Worm (Caenorhabditis elegans) whole organism, L2 larva: ENCODE data around the gene pkc-3.
"Not testable (repeated sequence)": the region's sequence is repeated elsewhere in the genome, so short reads cannot be mapped to it uniquely, and the experiment has no call there.

Source experiments
- ZK546.5 ChIP-seq: sonication (generic microtip); optimal IDR thresholded peaks from 2 replicates; lab custom pipeline; 2017; ENCODE audit warnings: missing biosample characterization, missing genetic modification characterization
- egl-27 ChIP-seq: sonication (generic microtip); optimal IDR thresholded peaks from 3 replicates; lab custom pipeline; 2017; ENCODE audit warnings: missing biosample characterization, missing genetic modification reagents, missing genetic modification characterization
- elt-3 ChIP-seq: sonication (generic microtip); optimal IDR thresholded peaks from 2 replicates; lab custom pipeline; 2017; ENCODE audit warnings: missing biosample characterization, missing genetic modification characterization
- lsy-2 ChIP-seq, 2 experiments: fragments of 150-350 bp in 1 of 2; sonication (generic microtip) in 1 of 2; optimal IDR thresholded peaks; 2 replicates each; lab custom pipeline; 2014 to 2017; ENCODE audit warnings: missing biosample characterization in 2 of 2, missing genetic modification characterization in 2 of 2
- mdl-1 ChIP-seq, 2 experiments: fragments of 150-350 bp in 1 of 2; sonication (generic microtip) in 1 of 2; optimal IDR thresholded peaks; 2 replicates each; lab custom pipeline; 2017; ENCODE audit warnings: missing biosample characterization in 2 of 2, missing genetic modification characterization in 2 of 2
- zag-1 ChIP-seq: fragments of 150-350 bp; optimal IDR thresholded peaks from 2 replicates; lab custom pipeline; 2014; ENCODE audit warnings: missing biosample characterization, missing genetic modification characterization
- ztf-1 ChIP-seq: fragments of 200-800 bp; sonication (Bioruptor generic); conservative IDR thresholded peaks from 2 replicates; pipeline ENCODE4 v1.3.6; 2022; ENCODE audit warnings: missing genetic modification characterization, missing compliant biosample characterization
- ztf-4 ChIP-seq: fragments of 150-350 bp; optimal IDR thresholded peaks from 2 replicates; lab custom pipeline; 2014; ENCODE audit warnings: missing biosample characterization, missing genetic modification characterization

DNA sequence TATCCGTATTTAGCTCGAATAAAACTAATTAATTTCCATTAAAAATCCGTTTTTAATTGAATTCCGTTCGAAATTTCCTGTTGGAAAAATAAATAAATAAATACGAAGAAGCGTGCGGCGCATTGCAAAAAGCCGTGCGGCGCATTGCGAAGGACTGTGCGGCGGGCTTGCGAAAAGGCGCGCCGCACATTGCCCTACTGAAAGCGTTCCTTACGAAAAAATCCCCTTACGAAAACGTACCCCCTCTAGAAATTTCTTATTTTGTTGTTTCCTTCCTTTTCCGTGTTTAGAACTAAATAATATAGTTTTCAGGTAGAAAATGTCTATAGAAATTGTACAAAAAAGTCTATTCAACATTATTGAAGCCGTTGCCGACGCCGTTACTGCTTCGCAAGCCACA lies 29.5 kb upstream of the pkc-3 start, which contains the start of gene F09E5.8:
- TF ChIP-seq egl-27 (tag; lab: Kevin White, UChicago); ZK546.5; ztf-1 (GFP tag; lab: Robert Waterston, UW); lsy-2 (tag; optimal IDR thresholded peaks at IDR 0.05; lab: Kevin White, UChicago); elt-3 (tag; lab: Kevin White, UChicago); zag-1 (tag; lab: Kevin White, UChicago); ztf-4 (tag; lab: Kevin White, UChicago); mdl-1 (tag; optimal IDR thresholded peaks at IDR 0.05; lab: Kevin White, UChicago): not testable (repeated sequence)
